Fruit fly (Drosophila melanogaster) whole organism, larva: ENCODE measurements around the gene CNMaR.
A peak's percentile ranks its signal among the peaks of the same experiment; 100 is the strongest.

Experiments
- noc ChIP-seq: fragments of 200-800 bp; sonication (Bioruptor generic); optimal IDR thresholded peaks from 3 replicates; lab custom pipeline; 2019; ENCODE audit warnings: missing biosample characterization, mild to moderate bottlenecking, missing genetic modification characterization, moderate library complexity

CNMaR gene

DNA sequence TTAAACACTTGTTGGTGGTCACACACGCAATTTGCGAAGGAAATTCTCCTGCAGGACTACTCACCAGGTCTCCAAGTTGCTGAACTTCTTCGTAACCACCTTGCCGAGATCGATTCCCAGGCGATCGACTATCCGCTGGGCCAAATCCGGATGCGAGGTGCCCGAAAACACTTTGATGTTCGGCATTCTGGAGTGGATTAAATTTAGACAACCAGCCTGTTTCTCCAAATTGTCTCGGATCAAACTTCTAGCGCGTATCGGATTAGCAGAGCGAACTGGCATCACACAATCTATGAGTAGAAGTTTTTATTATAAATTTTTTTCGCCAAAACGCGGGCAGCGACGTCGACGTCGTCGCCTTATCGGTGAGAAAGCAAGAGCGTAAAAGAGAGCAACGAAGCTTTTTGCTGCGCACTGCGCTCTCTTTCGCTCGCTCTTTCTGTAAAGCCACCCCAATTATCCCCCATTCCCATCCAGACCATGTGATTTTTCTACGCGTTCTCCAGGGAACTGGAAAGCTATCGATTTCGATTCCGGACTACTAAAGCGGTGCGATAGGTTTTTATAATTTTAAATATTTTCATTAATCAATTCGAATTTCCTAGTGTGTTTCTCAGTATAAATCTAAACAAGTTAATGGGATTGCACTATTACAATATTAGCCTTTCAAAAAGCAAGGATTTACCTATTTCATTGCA is 50.4 kb downstream of the CNMaR start:
- TF ChIP-seq noc (tag; lab: Kevin White, UChicago): no peak

DNA sequence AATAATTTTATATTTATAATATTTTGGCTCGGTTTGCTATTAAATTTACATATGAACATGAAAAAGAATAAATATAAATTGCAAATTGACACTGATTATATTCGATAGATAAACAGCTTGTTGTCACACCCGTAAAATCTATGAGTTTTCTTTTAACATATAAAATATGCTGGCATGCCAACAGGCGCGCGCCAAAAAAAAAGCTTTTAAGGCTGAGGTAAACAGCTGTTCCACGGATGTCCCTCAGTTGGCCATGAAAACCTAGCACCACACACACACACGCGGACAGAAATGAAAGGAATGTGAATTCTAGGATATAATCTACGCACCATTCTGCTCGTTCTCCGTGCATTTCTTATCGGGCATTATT is 50.9 kb downstream of the CNMaR start:
- no peak for TF ChIP-seq noc (tag; lab: Kevin White, UChicago)

DNA sequence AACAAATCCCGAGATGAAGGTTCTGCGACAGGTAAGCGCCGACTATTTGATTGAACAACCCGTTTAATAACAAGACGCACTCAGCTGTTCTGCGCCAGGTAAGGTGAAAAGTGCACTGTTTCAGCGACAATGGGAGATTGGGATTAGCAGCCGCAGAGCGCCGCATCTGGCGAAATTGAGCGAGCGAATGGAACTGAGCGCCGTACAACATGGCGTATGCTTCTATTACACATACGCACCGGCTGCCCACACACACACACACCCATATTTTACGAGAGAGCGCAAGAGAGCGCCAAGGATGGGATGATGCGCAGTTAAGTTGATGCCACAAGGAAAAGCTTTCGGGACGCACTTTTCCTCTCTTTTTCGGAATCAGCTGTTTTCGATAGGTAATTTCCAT is 51.3 kb downstream of the CNMaR start:
- TF ChIP-seq noc (tag; lab: Kevin White, UChicago): no peak

DNA sequence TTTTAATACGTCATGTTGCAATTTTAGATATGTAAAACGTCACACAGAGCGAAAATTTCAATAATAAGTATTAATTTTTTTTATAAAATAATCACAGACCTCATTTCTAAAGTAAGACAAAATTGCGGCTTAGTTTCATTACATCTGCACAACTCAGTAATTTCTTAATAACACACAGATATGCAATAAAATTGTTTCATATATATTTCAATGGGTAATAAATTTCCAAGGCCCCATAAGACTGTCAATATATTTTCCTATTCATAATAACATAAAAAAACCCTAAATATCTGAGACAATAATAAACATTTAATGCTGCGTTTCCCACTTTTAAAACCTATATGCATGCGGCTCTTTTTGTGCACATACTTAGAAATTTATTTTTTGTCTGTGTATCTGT is 51.7 kb downstream of the CNMaR start:
- TF ChIP-seq noc (tag; lab: Kevin White, UChicago): no peak

DNA sequence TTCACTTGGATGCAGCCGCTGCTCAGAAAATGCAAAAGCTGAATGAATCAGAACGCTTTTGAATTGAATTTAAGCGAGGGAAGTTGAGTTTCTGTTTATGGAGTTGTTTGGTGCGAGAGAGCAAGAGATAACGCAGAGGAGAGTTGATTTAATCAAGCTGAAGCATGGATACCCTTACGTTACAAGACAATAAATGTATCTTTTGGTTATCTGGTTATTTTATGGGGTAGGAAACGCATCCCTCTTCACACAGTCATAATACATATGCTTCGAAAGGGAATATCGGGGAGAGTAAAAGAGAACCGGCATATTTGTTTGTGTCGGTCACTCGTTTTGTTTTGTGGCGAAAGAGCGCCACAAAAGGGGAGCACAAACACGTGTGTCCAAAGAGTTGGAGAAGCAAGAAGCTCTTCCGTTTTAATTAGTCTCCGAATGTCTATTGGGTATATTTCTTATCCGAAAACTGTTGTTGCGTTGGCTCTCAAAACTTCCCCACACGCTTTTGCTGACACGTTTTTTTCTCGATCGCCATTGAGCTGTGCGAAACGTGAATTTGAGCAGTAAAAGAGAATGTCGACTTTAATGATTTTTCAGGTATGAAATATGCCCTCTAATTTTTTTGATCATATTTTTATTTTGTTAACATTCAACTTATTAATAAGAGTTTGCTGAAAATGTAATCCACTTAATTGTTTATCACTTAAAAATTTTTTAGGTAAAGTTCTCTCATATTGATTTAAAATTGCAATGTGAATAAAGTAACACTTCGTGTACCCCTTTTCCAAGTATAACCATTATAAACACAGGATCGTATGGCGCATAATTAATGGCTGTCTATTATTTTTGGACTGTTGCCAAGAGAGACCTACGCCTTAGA is 53.0 kb downstream of the CNMaR start, which contains the start of gene Prps:
TSS of gene Prps (minus strand) at position 51 of the 877 bp plus-strand sequence.
- TF ChIP-seq noc (tag; lab: Kevin White, UChicago): peak; percentile 72

DNA sequence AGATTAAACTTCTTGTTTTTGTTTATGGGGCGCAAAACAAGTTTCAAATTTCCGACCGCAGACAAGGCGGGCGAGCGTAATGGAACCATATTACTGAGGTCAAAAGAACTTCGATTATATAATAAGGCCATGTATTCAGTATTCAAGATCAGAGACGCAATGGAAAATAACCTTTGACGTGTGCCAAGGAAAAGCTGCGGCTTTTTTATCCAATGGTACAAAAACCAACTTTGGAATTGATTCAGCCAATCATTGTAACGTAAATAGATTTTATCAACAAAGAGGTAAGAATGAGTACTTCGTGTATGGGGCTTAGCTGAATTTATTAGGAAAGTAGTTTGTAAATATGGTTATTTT is 53.6 kb downstream of the CNMaR start:
- TF ChIP-seq noc (tag; lab: Kevin White, UChicago): no peak

DNA sequence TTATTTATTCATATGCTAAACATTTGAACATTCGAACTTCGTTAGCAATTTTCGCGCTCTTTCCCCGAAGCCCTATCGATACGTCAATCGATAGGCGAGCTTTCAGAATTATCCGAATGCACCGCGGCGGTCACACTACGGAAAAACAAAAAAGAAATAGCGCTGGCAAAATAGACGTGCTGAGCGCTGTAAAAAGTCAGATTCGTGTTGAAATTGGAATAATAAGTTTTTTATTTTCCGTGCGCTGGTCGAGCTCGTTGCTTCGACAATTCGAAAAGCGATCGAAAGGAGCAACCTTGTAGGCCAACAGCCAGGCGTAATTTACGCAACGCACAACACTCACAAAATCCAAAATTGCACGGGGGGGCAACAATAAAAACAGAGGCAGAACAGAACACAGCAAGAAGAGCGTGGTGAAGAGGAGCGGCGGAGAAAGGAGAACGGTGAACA is 54.3 kb downstream of the CNMaR start, which contains the start of gene Ubc4:
TSS of gene Ubc4 (plus strand) at position 144 of the 450 bp plus-strand sequence.
- TF ChIP-seq noc (tag; lab: Kevin White, UChicago): no peak

DNA sequence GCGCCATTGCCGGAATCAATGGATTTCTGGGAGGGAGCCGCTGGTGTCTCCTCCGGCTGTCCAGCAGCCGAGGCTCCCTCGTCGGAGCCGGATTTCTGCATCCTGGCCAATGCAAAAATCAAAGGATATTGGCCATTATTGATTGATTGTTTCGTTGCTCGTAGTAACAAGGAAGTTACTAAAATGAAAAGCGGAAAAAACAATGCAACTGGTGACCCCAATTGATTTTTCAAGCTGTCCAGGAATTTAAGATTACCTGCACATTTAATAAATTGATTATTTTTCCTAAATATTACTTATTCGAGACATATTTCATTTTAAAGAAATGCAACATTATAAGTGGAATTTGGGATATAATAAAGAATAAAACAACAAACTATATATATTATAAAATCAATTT is 59.6 kb downstream of the CNMaR start, which contains the start of gene CG6761:
TSS of gene CG6761 (minus strand) at position 101 of the 400 bp plus-strand sequence.
- TF ChIP-seq noc (tag; lab: Kevin White, UChicago): no peak

DNA sequence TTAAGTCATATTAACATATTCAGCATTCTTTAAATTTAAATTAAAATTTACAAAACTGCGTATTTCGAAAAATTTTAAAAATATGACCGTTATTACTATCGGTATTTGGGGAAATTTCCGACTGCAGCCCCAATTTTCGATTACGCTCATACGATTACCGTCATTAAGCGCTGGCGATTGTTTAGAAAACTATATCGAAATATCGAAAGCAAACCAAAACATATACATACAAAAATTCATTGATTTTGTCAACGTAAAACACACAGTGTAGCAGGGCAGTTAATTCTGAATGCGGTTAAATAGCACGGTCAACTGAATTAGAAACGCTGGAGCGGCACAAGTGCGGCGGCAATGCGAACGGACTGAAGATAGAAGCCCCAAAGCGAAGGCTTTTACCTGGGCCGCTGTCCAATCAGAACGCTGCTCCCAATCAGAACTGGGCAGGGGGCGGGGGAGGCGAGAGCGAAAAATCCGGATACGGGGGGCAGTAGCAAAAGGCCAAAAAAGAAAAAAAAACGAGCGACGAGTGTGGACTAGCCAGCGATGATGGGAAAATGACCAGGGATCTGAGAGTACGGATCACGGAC is 60.3 kb downstream of the CNMaR start, which contains the start of gene CG16711:
TSS of gene CG16711 (plus strand) at position 170 of the 587 bp plus-strand sequence.
- no peak for TF ChIP-seq noc (tag; lab: Kevin White, UChicago)

DNA sequence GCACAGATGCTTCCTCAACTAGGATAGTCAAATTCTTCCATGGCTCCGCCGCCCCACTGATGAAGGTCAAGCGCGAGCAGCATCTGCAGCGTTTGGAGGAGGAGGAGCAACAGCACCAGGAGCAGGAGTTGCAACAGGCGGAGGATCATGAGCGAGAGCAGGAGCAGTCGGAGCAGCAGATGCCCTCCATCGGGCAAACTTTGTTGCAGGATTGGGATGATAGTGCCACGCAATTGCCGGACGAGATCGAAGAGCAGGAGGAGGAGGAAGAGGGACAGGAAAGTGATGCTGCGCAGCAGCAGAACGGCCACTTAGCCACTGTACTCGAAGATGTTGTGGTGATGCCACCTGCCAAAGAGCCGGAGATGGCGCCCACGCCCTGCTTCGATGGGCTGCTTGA is 61.7 kb downstream of the CNMaR start:
- no peak for TF ChIP-seq noc (tag; lab: Kevin White, UChicago)

DNA sequence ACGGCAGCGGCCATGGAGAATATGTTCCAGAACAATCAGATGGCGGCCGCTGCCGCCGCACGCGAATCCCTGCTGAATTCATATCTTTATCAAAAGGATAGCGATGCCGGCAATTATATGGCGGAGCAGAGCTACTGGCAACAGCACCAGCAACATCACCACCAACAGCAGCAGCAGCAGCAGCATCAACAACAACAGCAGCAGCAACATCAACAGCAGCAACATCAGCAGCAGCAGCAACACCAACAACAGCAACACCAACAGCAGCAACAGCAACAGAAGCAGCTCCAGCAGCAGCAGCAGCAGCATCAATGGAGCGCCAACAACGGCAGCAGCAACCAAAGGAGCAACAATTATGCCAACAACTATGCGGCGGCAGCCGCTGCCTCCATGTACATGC is 64.9 kb downstream of the CNMaR start:
- no peak for TF ChIP-seq noc (tag; lab: Kevin White, UChicago)
